Fruit fly (Drosophila melanogaster) whole organism, embryonic: ENCODE data around the gene smo.

Experiments
- B-H1 ChIP-seq: fragments of 200-800 bp; sonication (Bioruptor generic); IDR thresholded peaks from 3 replicates; pipeline ENCODE4 v1.3.6; 2022; ENCODE audit warnings: missing biosample characterization, missing genetic modification characterization
- BtbVII ChIP-seq: fragments of 200-800 bp; sonication (Bioruptor generic); optimal IDR thresholded peaks from 3 replicates; lab custom pipeline; 2017; ENCODE audit warnings: missing biosample characterization, mild to moderate bottlenecking, missing genetic modification characterization
- CG10366 ChIP-seq: fragments of 200-800 bp; sonication (Bioruptor generic); IDR thresholded peaks from 2 replicates; pipeline ENCODE4 v1.3.6; 2022; ENCODE audit warnings: missing biosample characterization, missing genetic modification characterization
- CG10431 ChIP-seq: fragments of 200-800 bp; sonication (Bioruptor generic); optimal IDR thresholded peaks from 3 replicates; lab custom pipeline; 2018; ENCODE audit warnings: missing biosample characterization, mild to moderate bottlenecking, missing genetic modification characterization
- CG10654 ChIP-seq: fragments of 200-800 bp; sonication (Bioruptor generic); optimal IDR thresholded peaks from 2 replicates; lab custom pipeline; 2016; ENCODE audit warnings: missing biosample characterization, missing genetic modification characterization
- CG11504 ChIP-seq: fragments of 200-800 bp; sonication (Bioruptor generic); optimal IDR thresholded peaks from 3 replicates; lab custom pipeline; 2019; ENCODE audit warnings: missing biosample characterization, mild to moderate bottlenecking, missing genetic modification characterization, moderate library complexity
- CG11696 ChIP-seq: fragments of 200-800 bp; sonication (Bioruptor generic); IDR thresholded peaks from 2 replicates; pipeline ENCODE4 v1.3.6; 2022; ENCODE audit warnings: missing biosample characterization, missing genetic modification characterization
- CG13894 ChIP-seq: fragments of 200-800 bp; sonication (Bioruptor generic); optimal IDR thresholded peaks from 3 replicates; lab custom pipeline; 2018; ENCODE audit warnings: missing biosample characterization, mild to moderate bottlenecking, missing genetic modification characterization, moderate library complexity
- CG16779 ChIP-seq: fragments of 200-800 bp; sonication (Bioruptor generic); IDR thresholded peaks from 2 replicates; pipeline ENCODE4 v1.3.6; 2022; ENCODE audit warnings: missing biosample characterization, missing genetic modification characterization
- CG16863 ChIP-seq: fragments of 200-800 bp; sonication (Bioruptor generic); optimal IDR thresholded peaks from 3 replicates; lab custom pipeline; 2016; ENCODE audit warnings: missing biosample characterization, missing genetic modification characterization
- CG17802 ChIP-seq: fragments of 200-800 bp; sonication (Bioruptor generic); optimal IDR thresholded peaks from 2 replicates; lab custom pipeline; 2018; ENCODE audit warnings: missing biosample characterization, mild to moderate bottlenecking, missing genetic modification characterization, moderate library complexity
- CG17829 ChIP-seq: fragments of 200-800 bp; optimal IDR thresholded peaks from 2 replicates; lab custom pipeline; 2019; ENCODE audit warnings: missing biosample characterization, mild to moderate bottlenecking, missing genetic modification characterization, moderate library complexity
- CG30431 ChIP-seq: fragments of 200-800 bp; sonication (Bioruptor generic); optimal IDR thresholded peaks from 2 replicates; lab custom pipeline; 2017; ENCODE audit warnings: missing biosample characterization, missing genetic modification characterization
- CG33213 ChIP-seq: fragments of 200-800 bp; sonication (Bioruptor generic); optimal IDR thresholded peaks from 3 replicates; lab custom pipeline; 2016; ENCODE audit warnings: missing biosample characterization, missing genetic modification characterization
- CG3407 ChIP-seq: fragments of 200-800 bp; sonication (Bioruptor generic); optimal IDR thresholded peaks from 2 replicates; lab custom pipeline; 2018; ENCODE audit warnings: missing biosample characterization, mild to moderate bottlenecking, missing genetic modification characterization
- CG3995 ChIP-seq: fragments of 200-800 bp; sonication (Bioruptor generic); optimal IDR thresholded peaks from 3 replicates; lab custom pipeline; 2016; ENCODE audit warnings: missing biosample characterization, missing genetic modification characterization
- CG5180 ChIP-seq: fragments of 200-800 bp; sonication (Bioruptor generic); optimal IDR thresholded peaks from 3 replicates; lab custom pipeline; 2017; ENCODE audit warnings: missing biosample characterization, missing genetic modification characterization, mild to moderate bottlenecking, moderate library complexity, missing genetic modification reagents
- CG5245 ChIP-seq: fragments of 200-800 bp; sonication (Bioruptor generic); optimal IDR thresholded peaks from 3 replicates; lab custom pipeline; 2016; ENCODE audit warnings: missing biosample characterization, missing genetic modification characterization
- CG6254 ChIP-seq: fragments of 200-800 bp; sonication (Bioruptor generic); optimal IDR thresholded peaks from 3 replicates; lab custom pipeline; 2017; ENCODE audit warnings: mild to moderate bottlenecking, missing biosample characterization, missing genetic modification reagents, missing genetic modification characterization
- Chrac-16 ChIP-seq: fragments of 200-800 bp; sonication (Bioruptor generic); optimal IDR thresholded peaks from 3 replicates; lab custom pipeline; 2016; ENCODE audit warnings: missing biosample characterization, missing genetic modification characterization
- CoRest ChIP-seq: fragments of 200-800 bp; sonication (Bioruptor generic); optimal IDR thresholded peaks from 3 replicates; lab custom pipeline; 2018; ENCODE audit warnings: missing biosample characterization, mild to moderate bottlenecking, missing genetic modification characterization, moderate library complexity
- GATAe ChIP-seq: fragments of 200-800 bp; sonication (Bioruptor generic); conservative IDR thresholded peaks from 2 replicates; pipeline ENCODE4 v1.3.6; 2022; ENCODE audit warnings: missing biosample characterization, missing genetic modification characterization
- Hand ChIP-seq: fragments of 200-800 bp; sonication (Bioruptor generic); optimal IDR thresholded peaks from 2 replicates; lab custom pipeline; 2017; ENCODE audit warnings: mild to moderate bottlenecking, missing biosample characterization, missing genetic modification reagents, missing genetic modification characterization
- Hmx ChIP-seq: fragments of 200-800 bp; sonication (Bioruptor generic); optimal IDR thresholded peaks from 2 replicates; lab custom pipeline; 2016; ENCODE audit warnings: missing biosample characterization, missing genetic modification characterization
- Hr78 ChIP-seq, 2 experiments: fragments of 200-800 bp in 1 of 2; fragments of >200 bp in 1 of 2; sonication (Bioruptor generic) in 1 of 2; optimal IDR thresholded peaks; 2 replicates each; lab custom pipeline; 2017 to 2019; ENCODE audit warnings: missing biosample characterization in 2 of 2, missing genetic modification characterization in 2 of 2, mild to moderate bottlenecking in 1 of 2, moderate library complexity in 1 of 2
- MESR4 ChIP-seq: fragments of 200-800 bp; sonication (Bioruptor generic); optimal IDR thresholded peaks from 2 replicates; lab custom pipeline; 2018; ENCODE audit warnings: missing biosample characterization, mild to moderate bottlenecking, missing genetic modification characterization, moderate library complexity
- Max ChIP-seq: fragments of 200-800 bp; sonication (Bioruptor generic); optimal IDR thresholded peaks from 2 replicates; lab custom pipeline; 2016; ENCODE audit warnings: missing biosample characterization, mild to moderate bottlenecking, missing genetic modification characterization
- Sin3A ChIP-seq: fragments of >200 bp; optimal IDR thresholded peaks from 2 replicates; lab custom pipeline; 2018
- Sry-δ ChIP-seq: fragments of 200-800 bp; sonication (Bioruptor generic); optimal IDR thresholded peaks from 2 replicates; lab custom pipeline; 2016; ENCODE audit warnings: missing biosample characterization, missing genetic modification characterization
- Stat92E ChIP-seq, 3 experiments: fragments of >200 bp in 2 of 3; fragments of 200-800 bp in 1 of 3; sonication (Bioruptor generic) in 1 of 3; optimal IDR thresholded peaks; 2 replicates each; lab custom pipeline; 2017 to 2019; ENCODE audit warnings: missing biosample characterization in 3 of 3, missing genetic modification characterization in 3 of 3, mild to moderate bottlenecking in 1 of 3, moderate library complexity in 1 of 3
- aop ChIP-seq: fragments of 200-800 bp; sonication (Bioruptor generic); IDR thresholded peaks from 2 replicates; pipeline ENCODE4 v1.3.6; 2022; ENCODE audit warnings: missing biosample characterization, missing genetic modification characterization
- ato ChIP-seq: fragments of 200-800 bp; sonication (Bioruptor generic); IDR thresholded peaks from 2 replicates; pipeline ENCODE4 v1.3.6; 2022; ENCODE audit warnings: missing biosample characterization, missing genetic modification characterization; ENCODE audit not compliant: partially characterized antibody
- bab2 ChIP-seq: fragments of 200-800 bp; sonication (Bioruptor generic); optimal IDR thresholded peaks from 2 replicates; lab custom pipeline; 2016; ENCODE audit warnings: missing biosample characterization, missing genetic modification characterization
- cg ChIP-seq: fragments of 200-800 bp; sonication (Bioruptor generic); optimal IDR thresholded peaks from 3 replicates; lab custom pipeline; 2019; ENCODE audit warnings: missing biosample characterization, mild to moderate bottlenecking, missing genetic modification characterization, moderate library complexity
- croc ChIP-seq: fragments of 200-800 bp; sonication (Bioruptor generic); conservative IDR thresholded peaks from 3 replicates; pipeline ENCODE4 v1.3.6; 2022; ENCODE audit warnings: missing biosample characterization, missing genetic modification characterization
- dmrt99B ChIP-seq: fragments of 200-800 bp; sonication (Bioruptor generic); optimal IDR thresholded peaks from 2 replicates; lab custom pipeline; 2018; ENCODE audit warnings: missing biosample characterization, mild to moderate bottlenecking, missing genetic modification characterization, moderate library complexity
- emc ChIP-seq: fragments of 200-800 bp; sonication (Bioruptor generic); optimal IDR thresholded peaks from 2 replicates; lab custom pipeline; 2016; ENCODE audit warnings: missing biosample characterization, missing genetic modification characterization
- gcm2 ChIP-seq: fragments of 200-800 bp; sonication (Bioruptor generic); optimal IDR thresholded peaks from 2 replicates; lab custom pipeline; 2016; ENCODE audit warnings: missing biosample characterization, missing genetic modification characterization
- gem ChIP-seq: fragments of 200-800 bp; sonication (Bioruptor generic); optimal IDR thresholded peaks from 2 replicates; lab custom pipeline; 2019; ENCODE audit warnings: missing biosample characterization, mild to moderate bottlenecking, missing genetic modification characterization, moderate library complexity
- ind ChIP-seq: fragments of 200-800 bp; sonication (Bioruptor generic); optimal IDR thresholded peaks from 3 replicates; lab custom pipeline; 2016; ENCODE audit warnings: missing biosample characterization, missing genetic modification characterization
- inv ChIP-seq: fragments of 200-800 bp; sonication (Bioruptor generic); IDR thresholded peaks from 2 replicates; pipeline ENCODE4 v1.3.6; 2022; ENCODE audit warnings: missing biosample characterization, missing genetic modification characterization; ENCODE audit not compliant: partially characterized antibody
- kay ChIP-seq: fragments of 200-800 bp; sonication (Bioruptor generic); optimal IDR thresholded peaks from 2 replicates; lab custom pipeline; 2016; ENCODE audit warnings: missing biosample characterization, missing genetic modification characterization
- onecut ChIP-seq: fragments of 200-800 bp; sonication (Bioruptor generic); IDR thresholded peaks from 2 replicates; pipeline ENCODE4 v1.3.6; 2022; ENCODE audit warnings: missing biosample characterization, missing genetic modification characterization
- pfk ChIP-seq: fragments of 200-800 bp; sonication (Bioruptor generic); optimal IDR thresholded peaks from 2 replicates; lab custom pipeline; 2018; ENCODE audit warnings: missing biosample characterization, mild to moderate bottlenecking, missing genetic modification characterization, moderate library complexity
- pnt ChIP-seq: fragments of 200-800 bp; sonication (Bioruptor generic); optimal IDR thresholded peaks from 3 replicates; lab custom pipeline; 2016; ENCODE audit warnings: missing biosample characterization, missing genetic modification characterization
- sqz ChIP-seq: fragments of 200-800 bp; sonication (Bioruptor generic); optimal IDR thresholded peaks from 3 replicates; lab custom pipeline; 2018; ENCODE audit warnings: missing biosample characterization, mild to moderate bottlenecking, missing genetic modification characterization
- stc ChIP-seq: fragments of 200-800 bp; sonication (Bioruptor generic); IDR thresholded peaks from 2 replicates; pipeline ENCODE4 v1.3.6; 2022; ENCODE audit warnings: missing biosample characterization, missing genetic modification characterization
- trh ChIP-seq: fragments of 200-800 bp; sonication (Bioruptor generic); optimal IDR thresholded peaks from 2 replicates; lab custom pipeline; 2016; ENCODE audit warnings: missing biosample characterization, missing genetic modification characterization
- ttk ChIP-seq: fragments of 200-800 bp; sonication (Bioruptor generic); IDR thresholded peaks from 2 replicates; pipeline ENCODE4 v2.1.2; 2022; ENCODE audit warnings: missing biosample characterization, missing genetic modification characterization
- vvl ChIP-seq: fragments of 200-800 bp; sonication (Bioruptor generic); IDR thresholded peaks from 2 replicates; pipeline ENCODE4 v1.3.6; 2022; ENCODE audit warnings: missing biosample characterization, missing genetic modification characterization
- zfh1 ChIP-seq: fragments of 200-800 bp; sonication (Bioruptor generic); IDR thresholded peaks from 3 replicates; pipeline ENCODE4 v1.3.6; 2022; ENCODE audit warnings: missing biosample characterization, missing genetic modification characterization

Gene smo

dm6 chr2L:285596-286023, 8.2 kb downstream of the smo start:
- TF ChIP-seq MESR4 (peak; percentile 88), Chrac-16 (GFP tag; lab: Kevin White, UChicago) (peak; percentile 19), CG3407 (peak; percentile 19), croc (GFP tag; lab: Robert Waterston, UW) (no peak), Sry-δ (GFP tag; lab: Kevin White, UChicago) (peak; percentile 54), CoRest (tag; lab: Kevin White, UChicago) (peak; percentile 64), CG6254 (GFP tag; lab: Kevin White, UChicago) (peak; percentile 28), CG13894 (tag; lab: Kevin White, UChicago) (peak; percentile 84), onecut (GFP tag; lab: Robert Waterston, UW) (peak; percentile 91), CG17829 (tag; lab: Kevin White, UChicago) (peak; percentile 63), ind (GFP tag; lab: Kevin White, UChicago) (peak; percentile 35), CG11696 (no peak), GATAe (GFP tag; lab: Robert Waterston, UW) (no peak), zfh1 (peak; percentile 60; the same call in 2 of the 3 replicates), dmrt99B (tag; lab: Kevin White, UChicago) (peak; percentile 36), CG30431 (GFP tag; lab: Kevin White, UChicago) (no peak), CG10654 (GFP tag; lab: Kevin White, UChicago) (no peak), gem (tag; lab: Kevin White, UChicago) (peak; percentile 72), Max (peak; percentile 0), Hand (GFP tag; lab: Kevin White, UChicago) (peak; percentile 27), vvl (GFP tag; lab: Robert Waterston, UW) (peak; percentile 75), inv (GFP tag; lab: Robert Waterston, UW) (no peak), Hr78 (GFP tag; optimal IDR thresholded peaks at IDR 0.05; lab: Kevin White, UChicago) (no peak), cg (GFP tag; lab: Kevin White, UChicago) (peak; percentile 0), ato (GFP tag; lab: Robert Waterston, UW) (peak; percentile 48; the same call in 1 of the 2 replicates), CG3995 (GFP tag; lab: Kevin White, UChicago) (no peak), sqz (GFP tag; lab: Kevin White, UChicago) (no peak), gcm2 (GFP tag; lab: Kevin White, UChicago) (peak; percentile 20), trh (GFP tag; lab: Kevin White, UChicago) (no peak), kay (GFP tag; lab: Kevin White, UChicago) (no peak), CG5180 (GFP tag; lab: Kevin White, UChicago) (peak; percentile 69), pfk (GFP tag; lab: Kevin White, UChicago) (peak; percentile 4), CG17802 (tag; lab: Kevin White, UChicago) (peak; percentile 25), stc (GFP tag; lab: Robert Waterston, UW) (0 out of 2 replicates have a peak, but pooled peaks have one; percentile 64), BtbVII (GFP tag; lab: Kevin White, UChicago) (peak; percentile 1), ttk (GFP tag; lab: Robert Waterston, UW) (peak; percentile 79), CG11504 (tag; lab: Kevin White, UChicago) (peak; percentile 70), Hmx (GFP tag; lab: Kevin White, UChicago) (peak; percentile 59), CG10431 (GFP tag; lab: Kevin White, UChicago) (peak; percentile 62), CG10366 (GFP tag; lab: Robert Waterston, UW) (no peak), Sin3A (no peak), pnt (GFP tag; lab: Kevin White, UChicago) (peak; percentile 1), B-H1 (GFP tag; lab: Robert Waterston, UW) (no peak), CG33213 (GFP tag; lab: Kevin White, UChicago) (peak; percentile 70), aop (GFP tag; lab: Robert Waterston, UW) (no peak), emc (no peak), CG5245 (peak; percentile 25), bab2 (peak; percentile 36), CG16779 (GFP tag; lab: Robert Waterston, UW) (peak; percentile 50; the same call in 1 of the 2 replicates), CG16863 (GFP tag; lab: Kevin White, UChicago) (peak; percentile 34), Stat92E (GFP tag; optimal IDR thresholded peaks at IDR 0.05; lab: Kevin White, UChicago) (peak in 1 of 3 experiments; percentile 56)
